Worm (Caenorhabditis elegans): Measurements from ENCODE around the gene ugt-45.

ce11 chrIV:3794437-3794836, 43.5 kb upstream of the ugt-45 start, which contains the start of gene K09B3.1:
- TF ChIP-seq pqm-1 (tag; optimal IDR thresholded peaks at IDR 0.05): no peak
- TF ChIP-seq F49E8.2 (tag; optimal IDR thresholded peaks at IDR 0.05; ENCODE audit: borderline replicate concordance): no peak
- TF ChIP-seq daf-12 (tag; optimal IDR thresholded peaks at IDR 0.05): no peak
- TF ChIP-seq unc-39 (tag; optimal IDR thresholded peaks at IDR 0.05): no peak
- TF ChIP-seq spr-3 (GFP tag; optimal IDR thresholded peaks at IDR 0.05): no peak
- TF ChIP-seq dve-1 (tag; optimal IDR thresholded peaks at IDR 0.05; ENCODE audit: insufficient read depth): no peak
- no peak for TF ChIP-seq arid-1 (GFP tag; conservative IDR thresholded peaks at IDR 0.05)
- TF ChIP-seq lsy-2 (tag; optimal IDR thresholded peaks at IDR 0.05): no peak

All from whole organism, L4 larva.